Worm (Caenorhabditis elegans): ENCODE results near the gene slc-25A32.

Gene slc-25A32

DNA sequence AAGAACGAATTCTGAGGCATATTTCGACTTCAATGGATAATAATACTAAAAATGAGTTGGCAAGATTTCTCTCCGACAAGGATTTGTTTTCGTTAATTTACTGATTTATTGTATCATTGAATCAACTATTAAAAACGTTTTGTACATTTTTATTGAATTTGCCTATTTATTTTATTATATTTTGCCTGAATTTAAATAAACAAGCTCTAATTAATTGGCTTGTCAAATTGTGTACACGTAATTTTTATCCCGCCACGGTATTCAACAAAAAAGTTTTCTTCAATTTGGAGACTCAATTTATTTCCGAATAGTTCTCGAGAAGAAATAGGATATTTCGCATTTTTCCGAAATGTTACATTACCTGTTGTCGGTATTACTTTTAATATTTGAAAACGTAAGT is 43.6 kb upstream of the slc-25A32 start, which contains the start of gene M110.7:
TSS of gene M110.7 (plus strand) at position 301 of the 400 bp plus-strand sequence.
- TF ChIP-seq elt-3 (tag; optimal IDR thresholded peaks at IDR 0.05) (no peak), dmd-4 (tag; optimal IDR thresholded peaks at IDR 0.05) (no peak), blmp-1 (tag; optimal IDR thresholded peaks at IDR 0.05; ENCODE audit: insufficient read depth) (no peak), alr-1 (tag; optimal IDR thresholded peaks at IDR 0.05) (no peak), unc-39 (tag; optimal IDR thresholded peaks at IDR 0.05) (no peak), skn-1 (tag; optimal IDR thresholded peaks at IDR 0.05) (no peak)

DNA sequence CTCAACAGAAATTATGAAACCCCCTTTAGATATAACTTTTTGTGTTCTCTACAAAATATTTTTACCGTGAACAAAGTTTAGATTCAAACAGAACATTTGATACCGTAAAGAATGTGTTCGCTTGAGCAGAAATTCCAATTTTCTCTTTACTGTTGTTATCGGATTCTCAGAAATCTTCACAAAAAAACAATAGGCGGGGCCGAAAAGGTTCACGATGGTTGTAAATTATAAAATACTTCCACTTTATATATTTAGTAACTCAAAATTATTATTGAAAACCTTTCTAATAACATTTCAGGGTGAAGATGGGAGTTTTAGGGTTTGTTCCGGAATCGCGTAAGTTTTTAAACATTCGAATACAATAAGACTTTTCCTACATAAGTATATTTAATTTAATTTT is 37.9 kb upstream of the slc-25A32 start, which contains the start of gene nlp-5:
TSS of gene nlp-5 (plus strand) at position 301 of the 400 bp plus-strand sequence.
- TF ChIP-seq snpc-4 (tag; optimal IDR thresholded peaks at IDR 0.05) (no peak), ztf-1 (GFP tag; conservative IDR thresholded peaks at IDR 0.05) (no peak), unc-62 (GFP tag; optimal IDR thresholded peaks at IDR 0.05) (no peak), lin-13 (GFP tag; optimal IDR thresholded peaks at IDR 0.05) (no peak), nhr-23 (tag; optimal IDR thresholded peaks at IDR 0.05) (no peak), nhr-21 (tag; optimal IDR thresholded peaks at IDR 0.05) (no peak), blmp-1 (tag; optimal IDR thresholded peaks at IDR 0.05; ENCODE audit: insufficient read depth) (no peak), elt-1 (tag; optimal IDR thresholded peaks at IDR 0.05) (no peak)

DNA sequence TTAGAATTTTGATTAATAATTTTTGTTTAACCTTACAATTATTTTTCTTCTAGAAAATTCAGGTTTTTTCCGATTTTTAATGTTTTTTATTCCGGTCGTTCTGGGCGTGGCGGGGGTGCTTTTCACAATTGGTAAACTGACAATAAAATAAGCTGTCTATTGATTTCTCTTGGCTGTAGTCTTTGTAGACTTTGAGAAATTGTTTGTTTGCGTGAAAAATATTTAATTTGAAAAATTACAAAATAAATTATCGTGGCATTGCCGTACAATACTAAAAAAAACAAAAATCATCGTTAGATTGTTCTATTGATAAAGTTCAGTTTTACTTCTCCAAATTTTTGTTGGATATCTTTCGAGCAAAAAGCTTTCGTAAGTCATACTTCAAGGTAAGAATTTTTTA is 29.6 kb upstream of the slc-25A32 start, which contains the start of gene F35C11.3:
TSS of gene F35C11.3 (plus strand) at position 301 of the 400 bp plus-strand sequence.
- TF ChIP-seq nhr-11 (tag; optimal IDR thresholded peaks at IDR 0.05), result no peak
- no peak for TF ChIP-seq skn-1 (tag; optimal IDR thresholded peaks at IDR 0.05)
- no peak for TF ChIP-seq mab-5 (tag; optimal IDR thresholded peaks at IDR 0.05)
- TF ChIP-seq peb-1 (tag; optimal IDR thresholded peaks at IDR 0.05), result no peak
- TF ChIP-seq nhr-21 (tag; optimal IDR thresholded peaks at IDR 0.05), result no peak
- no peak for TF ChIP-seq mdl-1 (tag; optimal IDR thresholded peaks at IDR 0.05)
- TF ChIP-seq mbf-1 (tag; optimal IDR thresholded peaks at IDR 0.05), result no peak
- no peak for TF ChIP-seq unc-55 (GFP tag; optimal IDR thresholded peaks at IDR 0.05)
- TF ChIP-seq nhr-10 (tag; optimal IDR thresholded peaks at IDR 0.05), result no peak
- no peak for TF ChIP-seq gmeb-1 (tag; optimal IDR thresholded peaks at IDR 0.05)

DNA sequence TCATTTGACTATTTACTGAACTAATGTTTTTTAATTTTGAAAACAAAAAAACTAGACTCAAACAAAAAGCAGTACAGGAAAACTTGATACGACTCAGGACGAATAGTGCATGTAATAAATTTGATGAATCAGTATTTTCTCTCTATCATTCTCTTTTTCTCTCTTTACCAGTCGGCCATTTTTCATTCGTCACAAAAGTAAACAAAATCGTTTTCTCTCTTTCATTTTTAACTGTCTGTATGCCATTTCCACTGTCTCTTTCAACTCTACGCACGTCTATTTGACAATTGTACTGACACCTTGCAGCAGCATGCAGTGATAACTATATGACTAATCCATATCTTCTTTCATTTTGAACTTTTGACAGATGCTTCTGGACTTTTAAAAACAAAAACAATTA is 27.4 kb upstream of the slc-25A32 start, which contains the start of the genes F35C11.2 and F35C11.4:
TSS of gene F35C11.2 (minus strand) at position 90 of the 400 bp plus-strand sequence.
TSS of gene F35C11.4 (plus strand) at position 260 of the 400 bp plus-strand sequence.
- TF ChIP-seq nhr-237 (tag; optimal IDR thresholded peaks at IDR 0.05) (no peak), sem-4 (tag; optimal IDR thresholded peaks at IDR 0.05) (no peak), ceh-16 (tag; optimal IDR thresholded peaks at IDR 0.05) (no peak), lsy-2 (tag; optimal IDR thresholded peaks at IDR 0.05) (no peak), mbf-1 (tag; optimal IDR thresholded peaks at IDR 0.05) (no peak), gmeb-1 (tag; optimal IDR thresholded peaks at IDR 0.05) (peak; percentile 37), nhr-25 (tag; optimal IDR thresholded peaks at IDR 0.05) (no peak), nhr-10 (tag; optimal IDR thresholded peaks at IDR 0.05) (no peak), nhr-6 (tag; optimal IDR thresholded peaks at IDR 0.05) (no peak), nhr-77 (tag; optimal IDR thresholded peaks at IDR 0.05) (no peak), ceh-82 (tag; optimal IDR thresholded peaks at IDR 0.05) (no peak), mdl-1 (tag; optimal IDR thresholded peaks at IDR 0.05) (no peak), blmp-1 (tag; optimal IDR thresholded peaks at IDR 0.05; ENCODE audit: insufficient read depth) (no peak), unc-62 (GFP tag; optimal IDR thresholded peaks at IDR 0.05) (no peak), ZK546.5 (tag; optimal IDR thresholded peaks at IDR 0.05) (no peak), nhr-21 (tag; optimal IDR thresholded peaks at IDR 0.05) (no peak), ztf-4 (tag; optimal IDR thresholded peaks at IDR 0.05) (no peak), sma-3 (GFP tag; optimal IDR thresholded peaks at IDR 0.05) (peak; percentile 31), lin-11 (tag; optimal IDR thresholded peaks at IDR 0.05) (no peak), peb-1 (tag; optimal IDR thresholded peaks at IDR 0.05) (no peak), lin-39 (tag; optimal IDR thresholded peaks at IDR 0.05) (no peak), nhr-23 (tag; optimal IDR thresholded peaks at IDR 0.05) (no peak), nhr-11 (tag; optimal IDR thresholded peaks at IDR 0.05) (no peak), elt-1 (tag; optimal IDR thresholded peaks at IDR 0.05) (no peak), ztf-11 (tag; optimal IDR thresholded peaks at IDR 0.05) (no peak), crh-2 (tag; optimal IDR thresholded peaks at IDR 0.05) (no peak), alr-1 (tag; optimal IDR thresholded peaks at IDR 0.05) (no peak), nhr-129 (tag; optimal IDR thresholded peaks at IDR 0.05) (peak; percentile 2), skn-1 (tag; optimal IDR thresholded peaks at IDR 0.05) (no peak), fos-1 (tag; optimal IDR thresholded peaks at IDR 0.05) (peak; percentile 98)
